Fruit fly (Drosophila melanogaster) whole organism, prepupa: ENCODE data around the gene CG15024.

Source experiments
- CG10669 ChIP-seq: fragments of 200-800 bp; sonication (Bioruptor generic); optimal IDR thresholded peaks from 3 replicates; lab custom pipeline; 2018; ENCODE audit warnings: missing biosample characterization, mild to moderate bottlenecking, missing genetic modification characterization, moderate library complexity
- CG16779 ChIP-seq: fragments of 200-800 bp; sonication (Bioruptor generic); optimal IDR thresholded peaks from 3 replicates; lab custom pipeline; 2017; ENCODE audit warnings: missing biosample characterization, mild to moderate bottlenecking, missing genetic modification characterization
- CG6854 ChIP-seq: fragments of 200-800 bp; sonication (Bioruptor generic); optimal IDR thresholded peaks from 2 replicates; lab custom pipeline; 2017; ENCODE audit warnings: missing biosample characterization, mild to moderate bottlenecking, missing genetic modification characterization
- CG7368 ChIP-seq: fragments of 200-800 bp; sonication (Bioruptor generic); optimal IDR thresholded peaks from 3 replicates; lab custom pipeline; 2016; ENCODE audit warnings: missing biosample characterization, missing genetic modification characterization
- Eip78C ChIP-seq: fragments of 200-800 bp; sonication (Bioruptor generic); peaks from one replicate; lab custom pipeline; 2016; ENCODE audit warnings: missing biosample characterization, missing genetic modification characterization
- Eip93F ChIP-seq: fragments of 200-800 bp; sonication (Bioruptor generic); optimal IDR thresholded peaks from 2 replicates; lab custom pipeline; 2016; ENCODE audit warnings: missing biosample characterization, mild to moderate bottlenecking, missing genetic modification characterization
- Ets96B ChIP-seq: fragments of 200-800 bp; optimal IDR thresholded peaks from 2 replicates; lab custom pipeline; 2019; ENCODE audit warnings: missing biosample characterization, mild to moderate bottlenecking, missing genetic modification characterization, moderate library complexity
- Gug ChIP-seq: fragments of 200-800 bp; sonication (Bioruptor generic); IDR thresholded peaks from 2 replicates; pipeline ENCODE4 v1.3.6; 2022; ENCODE audit warnings: missing biosample characterization, missing genetic modification characterization
- Sox15 ChIP-seq: fragments of 200-800 bp; sonication (Bioruptor generic); optimal IDR thresholded peaks from 3 replicates; lab custom pipeline; 2016; ENCODE audit warnings: missing biosample characterization, missing genetic modification characterization
- cyc ChIP-seq: fragments of 200-800 bp; sonication (Bioruptor generic); optimal IDR thresholded peaks from 3 replicates; lab custom pipeline; 2016; ENCODE audit warnings: missing biosample characterization, missing genetic modification characterization
- dac ChIP-seq: fragments of 200-800 bp; sonication (Bioruptor generic); optimal IDR thresholded peaks from 2 replicates; lab custom pipeline; 2017; ENCODE audit warnings: missing biosample characterization, mild to moderate bottlenecking, missing genetic modification characterization
- dsx ChIP-seq: fragments of 200-800 bp; optimal IDR thresholded peaks from 3 replicates; lab custom pipeline; 2019; ENCODE audit warnings: missing biosample characterization, mild to moderate bottlenecking, missing genetic modification characterization, moderate library complexity; ENCODE audit not compliant: poor library complexity, severe bottlenecking
- fkh ChIP-seq: fragments of 200-800 bp; sonication (Bioruptor generic); optimal IDR thresholded peaks from 3 replicates; lab custom pipeline; 2017; ENCODE audit warnings: missing biosample characterization, mild to moderate bottlenecking, missing genetic modification characterization, moderate library complexity
- spab ChIP-seq: fragments of 200-800 bp; sonication (Bioruptor generic); optimal IDR thresholded peaks from 2 replicates; lab custom pipeline; 2017; ENCODE audit warnings: missing biosample characterization, mild to moderate bottlenecking, missing genetic modification characterization, missing genetic modification reagents

dm6 chr3L:4461454-4462045 is 2.1 kb downstream of the CG15024 start, which contains the start of gene CG15023:
- TF ChIP-seq Ets96B (tag; lab: Kevin White, UChicago) (no peak), spab (GFP tag; lab: Kevin White, UChicago) (no peak), fkh (GFP tag; lab: Kevin White, UChicago) (no peak), dsx (no peak), cyc (GFP tag; lab: Kevin White, UChicago) (no peak), CG16779 (tag; lab: Kevin White, UChicago) (no peak), Eip78C (GFP tag; lab: Kevin White, UChicago) (peak; percentile 61), dac (no peak), Eip93F (GFP tag; lab: Kevin White, UChicago) (no peak), Sox15 (GFP tag; lab: Kevin White, UChicago) (no peak), CG6854 (no peak), Gug (GFP tag; lab: Robert Waterston, UW) (no peak), CG7368 (GFP tag; lab: Kevin White, UChicago) (no peak), CG10669 (GFP tag; lab: Kevin White, UChicago) (no peak)
